Worm (Caenorhabditis elegans) whole organism, mixed stage, embryonic: ENCODE measurements around the gene srd-34.

Source experiments
- bed-3 ChIP-seq: fragments of 200-800 bp; sonication (Bioruptor generic); optimal IDR thresholded peaks from 3 replicates; lab custom pipeline; 2018; ENCODE audit warnings: mild to moderate bottlenecking, missing genetic modification characterization, moderate library complexity, missing compliant biosample characterization
- blmp-1 ChIP-seq: fragments of 150-350 bp; optimal IDR thresholded peaks from 2 replicates; lab custom pipeline; 2014; ENCODE audit warnings: missing biosample characterization, missing genetic modification characterization
- ceh-39 ChIP-seq: fragments of 150-350 bp; optimal IDR thresholded peaks from 2 replicates; lab custom pipeline; 2014; ENCODE audit warnings: missing biosample characterization, missing genetic modification characterization
- ceh-43 ChIP-seq: fragments of 200-800 bp; sonication (Bioruptor generic); optimal IDR thresholded peaks from 2 replicates; lab custom pipeline; 2018; ENCODE audit warnings: mild to moderate bottlenecking, missing genetic modification characterization, moderate library complexity, missing compliant biosample characterization
- ces-1 ChIP-seq: fragments of 150-350 bp; optimal IDR thresholded peaks from 2 replicates; lab custom pipeline; 2014; ENCODE audit warnings: missing biosample characterization, missing genetic modification reagents, missing genetic modification characterization
- cnd-1 ChIP-seq: fragments of 200-800 bp; sonication (Bioruptor generic); optimal IDR thresholded peaks from 2 replicates; lab custom pipeline; 2018; ENCODE audit warnings: mild to moderate bottlenecking, missing genetic modification characterization, missing compliant biosample characterization
- elt-1 ChIP-seq: sonication (generic microtip); optimal IDR thresholded peaks from 2 replicates; lab custom pipeline; 2017; ENCODE audit warnings: missing genetic modification characterization, mild to moderate bottlenecking, missing compliant biosample characterization, antibody characterized with exemption, moderate library complexity, borderline replicate concordance; ENCODE audit not compliant: insufficient read depth
- elt-3 ChIP-seq: fragments of 150-350 bp; optimal IDR thresholded peaks from 2 replicates; lab custom pipeline; 2014; ENCODE audit warnings: missing biosample characterization, missing genetic modification characterization
- flh-1 ChIP-seq: fragments of 200-800 bp; sonication (Bioruptor generic); optimal IDR thresholded peaks from 2 replicates; lab custom pipeline; 2018; ENCODE audit warnings: mild to moderate bottlenecking, missing genetic modification characterization, moderate library complexity, missing compliant biosample characterization
- ham-2 ChIP-seq: fragments of 200-800 bp; sonication (Bioruptor generic); optimal IDR thresholded peaks from 2 replicates; lab custom pipeline; 2018; ENCODE audit warnings: mild to moderate bottlenecking, missing genetic modification characterization, missing compliant biosample characterization
- hlh-1 ChIP-seq: fragments of 150-350 bp; optimal IDR thresholded peaks from 2 replicates; lab custom pipeline; 2014; ENCODE audit warnings: missing biosample characterization, missing genetic modification reagents, missing genetic modification characterization
- lin-13 ChIP-seq: fragments of 150-350 bp; optimal IDR thresholded peaks from 2 replicates; lab custom pipeline; 2014; ENCODE audit warnings: missing biosample characterization, missing genetic modification characterization
- lin-32 ChIP-seq: fragments of 200-800 bp; sonication (Bioruptor generic); optimal IDR thresholded peaks from 2 replicates; lab custom pipeline; 2018; ENCODE audit warnings: mild to moderate bottlenecking, missing genetic modification characterization, missing compliant biosample characterization
- lsy-2 ChIP-seq: fragments of 150-350 bp; optimal IDR thresholded peaks from 2 replicates; lab custom pipeline; 2014; ENCODE audit warnings: missing biosample characterization, missing genetic modification characterization
- mab-5 ChIP-seq: fragments of 150-350 bp; optimal IDR thresholded peaks from 2 replicates; lab custom pipeline; 2014; ENCODE audit warnings: missing biosample characterization, missing genetic modification characterization
- mep-1 ChIP-seq: fragments of 150-350 bp; optimal IDR thresholded peaks from 2 replicates; lab custom pipeline; 2017; ENCODE audit warnings: missing biosample characterization, missing genetic modification reagents, missing genetic modification characterization, inconsistent platforms
- mls-2 ChIP-seq: sonication (generic microtip); optimal IDR thresholded peaks from 2 replicates; lab custom pipeline; 2016; ENCODE audit warnings: mild to moderate bottlenecking, missing genetic modification characterization, moderate library complexity, missing compliant biosample characterization
- nhr-2 ChIP-seq: fragments of 150-350 bp; optimal IDR thresholded peaks from 2 replicates; lab custom pipeline; 2014; ENCODE audit warnings: missing biosample characterization, missing genetic modification characterization
- nhr-237 ChIP-seq: fragments of 150-350 bp; optimal IDR thresholded peaks from 2 replicates; lab custom pipeline; 2014; ENCODE audit warnings: missing biosample characterization, missing genetic modification characterization
- nhr-28 ChIP-seq: fragments of 150-350 bp; optimal IDR thresholded peaks from 2 replicates; lab custom pipeline; 2014; ENCODE audit warnings: missing biosample characterization, missing genetic modification characterization
- nhr-76 ChIP-seq: sonication (generic microtip); optimal IDR thresholded peaks from 2 replicates; lab custom pipeline; 2017; ENCODE audit warnings: missing biosample characterization, missing genetic modification characterization
- pha-4 ChIP-seq: fragments of 150-350 bp; optimal IDR thresholded peaks from 2 replicates; lab custom pipeline; 2018; ENCODE audit warnings: missing biosample characterization, missing genetic modification reagents, missing genetic modification characterization
- sem-2 ChIP-seq: fragments of 200-800 bp; sonication (Bioruptor generic); optimal IDR thresholded peaks from 2 replicates; lab custom pipeline; 2018; ENCODE audit warnings: mild to moderate bottlenecking, missing genetic modification characterization, missing compliant biosample characterization
- snpc-4 ChIP-seq: fragments of 150-350 bp; optimal IDR thresholded peaks from 2 replicates; lab custom pipeline; 2014; ENCODE audit warnings: missing biosample characterization, missing genetic modification characterization
- sptf-1 ChIP-seq: sonication (generic microtip); optimal IDR thresholded peaks from 2 replicates; lab custom pipeline; 2017; ENCODE audit warnings: mild to moderate bottlenecking, missing genetic modification characterization, moderate library complexity, missing compliant biosample characterization
- tbx-8 ChIP-seq: fragments of 200-800 bp; sonication (Bioruptor generic); optimal IDR thresholded peaks from 2 replicates; lab custom pipeline; 2018; ENCODE audit warnings: mild to moderate bottlenecking, missing genetic modification characterization, moderate library complexity, missing compliant biosample characterization
- unc-120 ChIP-seq: sonication (generic microtip); optimal IDR thresholded peaks from 2 replicates; lab custom pipeline; 2017; ENCODE audit warnings: missing genetic modification characterization, missing compliant biosample characterization; ENCODE audit not compliant: poor library complexity, severe bottlenecking
- unc-39 ChIP-seq: fragments of 150-350 bp; optimal IDR thresholded peaks from 2 replicates; lab custom pipeline; 2014; ENCODE audit warnings: missing biosample characterization, missing genetic modification characterization
- unc-62 ChIP-seq: fragments of 150-350 bp; optimal IDR thresholded peaks from 2 replicates; lab custom pipeline; 2014; ENCODE audit warnings: missing biosample characterization, missing genetic modification reagents, missing genetic modification characterization
- zip-8 ChIP-seq: fragments of 150-350 bp; optimal IDR thresholded peaks from 2 replicates; lab custom pipeline; 2014; ENCODE audit warnings: missing biosample characterization, missing genetic modification characterization

Gene srd-34

ce11 chrV:10536095-10536691, 12.7 kb downstream of the srd-34 start, which contains the start of gene ppm-1.A:
ppm-1.A (minus strand) TSS chrV:10536388.
- TF ChIP-seq nhr-28 (tag; lab: Kevin White, UChicago) = no peak
- TF ChIP-seq mep-1 (tag; lab: Kevin White, UChicago) = no peak
- TF ChIP-seq lin-13 = no peak

ce11 chrV:10535325-10535724, 13.6 kb downstream of the srd-34 start:
- no peak for TF ChIP-seq cnd-1 (tag; lab: Kevin White, UChicago)
- no peak for TF ChIP-seq lin-32 (GFP tag; lab: Kevin White, UChicago)
- TF ChIP-seq zip-8 (tag; lab: Kevin White, UChicago) = no peak
- TF ChIP-seq mep-1 (tag; lab: Kevin White, UChicago) = no peak
- no peak for TF ChIP-seq elt-3
- peak; percentile 6 for TF ChIP-seq sptf-1 (tag; lab: Kevin White, UChicago)
- no peak for TF ChIP-seq ceh-43 (GFP tag; lab: Kevin White, UChicago)
- TF ChIP-seq ces-1 = no peak
- no peak for TF ChIP-seq unc-120

ce11 chrV:10532725-10533124, 16.2 kb downstream of the srd-34 start, which contains the start of gene txt-10:
txt-10 (minus strand) TSS chrV:10532825.
- no peak for TF ChIP-seq elt-3
- no peak for TF ChIP-seq nhr-2
- TF ChIP-seq bed-3 (GFP tag; lab: Kevin White, UChicago) = no peak
- no peak for TF ChIP-seq sem-2 (GFP tag; lab: Kevin White, UChicago)
- TF ChIP-seq sptf-1 (tag; lab: Kevin White, UChicago) = no peak
- no peak for TF ChIP-seq snpc-4
- no peak for TF ChIP-seq unc-62 (GFP tag; lab: Kevin White, UChicago)
- TF ChIP-seq ceh-39 (tag; lab: Kevin White, UChicago) = no peak
- no peak for TF ChIP-seq mab-5 (tag; lab: Kevin White, UChicago)
- no peak for TF ChIP-seq elt-1 (tag; lab: Kevin White, UChicago)
- no peak for TF ChIP-seq ceh-43 (GFP tag; lab: Kevin White, UChicago)
- TF ChIP-seq hlh-1 (tag; lab: Kevin White, UChicago) = no peak
- TF ChIP-seq ces-1 = no peak

ce11 chrV:10529600-10529999, 19.3 kb downstream of the srd-34 start:
- no peak for TF ChIP-seq cnd-1 (tag; lab: Kevin White, UChicago)
- no peak for TF ChIP-seq lin-32 (GFP tag; lab: Kevin White, UChicago)
- TF ChIP-seq bed-3 (GFP tag; lab: Kevin White, UChicago) = no peak
- TF ChIP-seq unc-120 = no peak
- no peak for TF ChIP-seq nhr-76 (tag; lab: Kevin White, UChicago)
- TF ChIP-seq pha-4 (tag; lab: Kevin White, UChicago) = no peak
- no peak for TF ChIP-seq hlh-1 (tag; lab: Kevin White, UChicago)
- TF ChIP-seq lin-13 = no peak
- TF ChIP-seq nhr-237 (tag; lab: Kevin White, UChicago) = no peak
- TF ChIP-seq unc-39 (tag; lab: Kevin White, UChicago) = no peak
- TF ChIP-seq ceh-43 (GFP tag; lab: Kevin White, UChicago) = no peak
- TF ChIP-seq sptf-1 (tag; lab: Kevin White, UChicago) = no peak
- no peak for TF ChIP-seq blmp-1 (tag; lab: Kevin White, UChicago)
- TF ChIP-seq ceh-39 (tag; lab: Kevin White, UChicago) = no peak
- TF ChIP-seq mls-2 = no peak
- no peak for TF ChIP-seq ham-2
- TF ChIP-seq elt-3 = no peak
- no peak for TF ChIP-seq mep-1 (tag; lab: Kevin White, UChicago)
- no peak for TF ChIP-seq flh-1 (GFP tag; lab: Kevin White, UChicago)
- no peak for TF ChIP-seq ces-1

- TF ChIP-seq sem-2 (GFP tag; lab: Kevin White, UChicago) (no peak), tbx-8 (GFP tag; lab: Kevin White, UChicago) (no peak), ham-2 (no peak), ceh-39 (tag; lab: Kevin White, UChicago) (no peak)
These were observed 20.4 kb downstream of the srd-34 start, which contains the start of gene F25D1.3 for ce11 chrV:10528500-10528899. F25D1.3 (plus strand) TSS chrV:10528724.

ce11 chrV:10525902-10526301, 23.0 kb downstream of the srd-34 start, which contains the start of the genes C35A5.8 and hda-11:
C35A5.8 (minus strand) TSS chrV:10525908.
hda-11 (plus strand) TSS chrV:10526184.
- TF ChIP-seq mep-1 (tag; lab: Kevin White, UChicago) (peak; percentile 2), lsy-2 (tag; lab: Kevin White, UChicago) (peak; percentile 25), nhr-2 (no peak), ceh-43 (GFP tag; lab: Kevin White, UChicago) (no peak), unc-120 (peak; percentile 46), nhr-237 (tag; lab: Kevin White, UChicago) (no peak)
